Fruit fly (Drosophila melanogaster): ENCODE results near the gene rod.

Gene rod

DNA sequence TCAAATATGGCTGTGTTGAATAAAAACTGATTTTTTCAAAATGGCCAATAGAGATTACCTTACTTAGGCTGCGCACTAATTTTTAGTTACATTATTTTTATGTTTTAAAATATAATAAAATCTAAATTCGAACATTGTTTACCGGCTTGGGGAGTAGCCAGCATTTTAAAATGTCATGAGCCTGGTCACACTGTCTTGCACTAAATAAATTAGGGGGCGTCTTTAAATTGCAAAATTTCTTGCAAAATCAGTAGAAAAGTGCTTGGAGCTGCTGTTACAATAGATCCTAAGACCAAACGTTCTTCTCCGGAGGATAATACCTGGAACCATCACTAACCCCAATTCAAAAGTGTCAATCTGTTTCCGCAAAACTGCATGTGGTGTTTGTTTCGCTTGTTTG lies 37.0 kb downstream of the rod start, which contains the start of gene pasha (continued):
- TF ChIP-seq amos (GFP tag; IDR thresholded peaks at IDR 0.05; ENCODE audit: partially characterized antibody) (no peak), YL-1 (GFP tag; optimal IDR thresholded peaks at IDR 0.05) (peak; percentile 53), C15 (GFP tag; IDR thresholded peaks at IDR 0.05) (no peak), HLHmδ (GFP tag; optimal IDR thresholded peaks at IDR 0.05) (no peak), wek (GFP tag; optimal IDR thresholded peaks at IDR 0.05) (peak; percentile 86), CG8765 (GFP tag; IDR thresholded peaks at IDR 0.05) (no peak), CG11085 (GFP tag; IDR thresholded peaks at IDR 0.05) (no peak), Asciz (GFP tag; optimal IDR thresholded peaks at IDR 0.05) (no peak), CG3847 (GFP tag; IDR thresholded peaks at IDR 0.05) (no peak), Hr39 (optimal IDR thresholded peaks at IDR 0.05) (no peak), CG11723 (GFP tag; optimal IDR thresholded peaks at IDR 0.05) (no peak), CG15479 (GFP tag; optimal IDR thresholded peaks at IDR 0.05) (peak; percentile 12), Sox100B (GFP tag; optimal IDR thresholded peaks at IDR 0.05) (no peak), tio (GFP tag; optimal IDR thresholded peaks at IDR 0.05) (no peak), MBD-R2 (GFP tag; IDR thresholded peaks at IDR 0.05) (peak; percentile 84), CG4617 (GFP tag; optimal IDR thresholded peaks at IDR 0.05; ENCODE audit: borderline replicate concordance) (peak; percentile 80), emc (GFP tag; optimal IDR thresholded peaks at IDR 0.05) (no peak), CG10209 (GFP tag; optimal IDR thresholded peaks at IDR 0.05) (no peak), bsh (GFP tag; optimal IDR thresholded peaks at IDR 0.05) (no peak), CG3726 (GFP tag; IDR thresholded peaks at IDR 0.05) (no peak), Max (GFP tag; optimal IDR thresholded peaks at IDR 0.05) (no peak), Doc2 (GFP tag; IDR thresholded peaks at IDR 0.05) (no peak), grn (GFP tag; optimal IDR thresholded peaks at IDR 0.05) (no peak), tup (GFP tag; optimal IDR thresholded peaks at IDR 0.05) (no peak), BtbVII (GFP tag; optimal IDR thresholded peaks at IDR 0.05) (no peak), BEAF-32 (GFP tag; optimal IDR thresholded peaks at IDR 0.05) (peak; percentile 10), CG13775 (GFP tag; optimal IDR thresholded peaks at IDR 0.05) (no peak), CG1832 (GFP tag; optimal IDR thresholded peaks at IDR 0.05) (no peak), D19B (GFP tag; optimal IDR thresholded peaks at IDR 0.05) (no peak), row (GFP tag; IDR thresholded peaks at IDR 0.05) (peak; percentile 36; the same call in 2 of the 3 replicates), CG3163 (GFP tag; optimal IDR thresholded peaks at IDR 0.05) (no peak), CG12071 (GFP tag; optimal IDR thresholded peaks at IDR 0.05) (no peak), Chrac-16 (GFP tag; optimal IDR thresholded peaks at IDR 0.05) (no peak), inv (GFP tag; IDR thresholded peaks at IDR 0.05; ENCODE audit: partially characterized antibody) (no peak), schlank (tag; optimal IDR thresholded peaks at IDR 0.05) (no peak), CG12942 (GFP tag; optimal IDR thresholded peaks at IDR 0.05) (no peak), CG18599 (GFP tag; optimal IDR thresholded peaks at IDR 0.05) (no peak), jigr1 (GFP tag; IDR thresholded peaks at IDR 0.05) (no peak), bcd (GFP tag; optimal IDR thresholded peaks at IDR 0.05) (no peak), PHDP (tag; optimal IDR thresholded peaks at IDR 0.05) (no peak), Aef1 (GFP tag; IDR thresholded peaks at IDR 0.05) (no peak), az2 (GFP tag; optimal IDR thresholded peaks at IDR 0.05) (no peak), fd3F (GFP tag; optimal IDR thresholded peaks at IDR 0.05) (no peak), z (GFP tag; IDR thresholded peaks at IDR 0.05) (no peak), E2f2 (GFP tag; IDR thresholded peaks at IDR 0.05) (peak; percentile 65), Ets97D (GFP tag; optimal IDR thresholded peaks at IDR 0.05) (no peak), MTF-1 (GFP tag; optimal IDR thresholded peaks at IDR 0.05; ENCODE audit: borderline replicate concordance) (no peak), ro (GFP tag; IDR thresholded peaks at IDR 0.05) (no peak), Ets65A (GFP tag) (no peak), CG8089 (GFP tag; optimal IDR thresholded peaks at IDR 0.05) (no peak), CTCF (GFP tag; optimal IDR thresholded peaks at IDR 0.05) (peak; percentile 65), CG6813 (GFP tag; optimal IDR thresholded peaks at IDR 0.05) (no peak)

All from whole organism, embryonic.